Fruit fly (Drosophila melanogaster) whole organism, pupa: ENCODE measurements around the gene CRIF.

ENCODE experiments used
- CG10348 ChIP-seq: fragments of 200-800 bp; sonication (Bioruptor generic); IDR thresholded peaks from 2 replicates; pipeline ENCODE4 v1.3.6; 2022; ENCODE audit warnings: missing biosample characterization, missing genetic modification characterization
- CG12605 ChIP-seq: fragments of 200-800 bp; sonication (Bioruptor generic); IDR thresholded peaks from 2 replicates; pipeline ENCODE4 v1.3.6; 2022; ENCODE audit warnings: missing biosample characterization, missing genetic modification characterization
- CG14655 ChIP-seq: fragments of 200-800 bp; sonication (Bioruptor generic); optimal IDR thresholded peaks from 3 replicates; lab custom pipeline; 2017; ENCODE audit warnings: mild to moderate bottlenecking, missing biosample characterization, missing genetic modification reagents, missing genetic modification characterization
- CG15710 ChIP-seq: fragments of 200-800 bp; sonication (Bioruptor generic); optimal IDR thresholded peaks from 2 replicates; lab custom pipeline; 2018; ENCODE audit warnings: missing biosample characterization, mild to moderate bottlenecking, missing genetic modification characterization, moderate library complexity
- CG17806 ChIP-seq: fragments of 200-800 bp; sonication (Bioruptor generic); optimal IDR thresholded peaks from 2 replicates; lab custom pipeline; 2018; ENCODE audit warnings: missing biosample characterization, mild to moderate bottlenecking, missing genetic modification characterization, moderate library complexity
- CG32121 ChIP-seq: fragments of 200-800 bp; sonication (Bioruptor generic); IDR thresholded peaks from 2 replicates; pipeline ENCODE4 v1.3.6; 2022; ENCODE audit warnings: missing biosample characterization, missing genetic modification characterization
- CG34367 ChIP-seq: fragments of 200-800 bp; sonication (Bioruptor generic); optimal IDR thresholded peaks from 2 replicates; lab custom pipeline; 2018; ENCODE audit warnings: missing biosample characterization, mild to moderate bottlenecking, missing genetic modification characterization
- CG4496 ChIP-seq: fragments of 200-800 bp; sonication (Bioruptor generic); IDR thresholded peaks from 3 replicates; pipeline ENCODE4 v1.3.6; 2022; ENCODE audit warnings: missing biosample characterization, missing genetic modification characterization
- CG8159 ChIP-seq: fragments of 200-800 bp; sonication (Bioruptor generic); optimal IDR thresholded peaks from 3 replicates; lab custom pipeline; 2018; ENCODE audit warnings: missing biosample characterization, mild to moderate bottlenecking, missing genetic modification characterization, moderate library complexity
- CG8301 ChIP-seq: fragments of 200-800 bp; sonication (Bioruptor generic); optimal IDR thresholded peaks from 2 replicates; lab custom pipeline; 2018; ENCODE audit warnings: missing biosample characterization, mild to moderate bottlenecking, missing genetic modification characterization
- CG9948 ChIP-seq: fragments of 200-800 bp; sonication (Bioruptor generic); optimal IDR thresholded peaks from 2 replicates; lab custom pipeline; 2018; ENCODE audit warnings: missing biosample characterization, mild to moderate bottlenecking, missing genetic modification characterization, moderate library complexity
- D1 ChIP-seq: fragments of 200-800 bp; sonication (Bioruptor generic); optimal IDR thresholded peaks from 2 replicates; lab custom pipeline; 2018; ENCODE audit warnings: missing biosample characterization, mild to moderate bottlenecking, missing genetic modification characterization, moderate library complexity
- EcR ChIP-seq: fragments of 200-800 bp; sonication (Bioruptor generic); optimal IDR thresholded peaks from 3 replicates; lab custom pipeline; 2019; ENCODE audit warnings: missing biosample characterization, missing genetic modification characterization, mild to moderate bottlenecking, moderate library complexity, missing genetic modification reagents
- Ets98B ChIP-seq: fragments of 200-800 bp; sonication (Bioruptor generic); IDR thresholded peaks from 2 replicates; pipeline ENCODE4 v1.3.6; 2022; ENCODE audit warnings: missing biosample characterization, missing genetic modification characterization
- Pif1A ChIP-seq: fragments of 200-800 bp; sonication (Bioruptor generic); optimal IDR thresholded peaks from 3 replicates; lab custom pipeline; 2016; ENCODE audit warnings: missing biosample characterization, missing genetic modification characterization
- Pif1B ChIP-seq: fragments of 200-800 bp; sonication (Bioruptor generic); optimal IDR thresholded peaks from 3 replicates; lab custom pipeline; 2016; ENCODE audit warnings: missing biosample characterization, missing genetic modification characterization
- Snoo ChIP-seq: fragments of 200-800 bp; sonication (Bioruptor generic); optimal IDR thresholded peaks from 3 replicates; lab custom pipeline; 2017; ENCODE audit warnings: missing biosample characterization, mild to moderate bottlenecking, missing genetic modification characterization, inconsistent platforms
- fd96Ca ChIP-seq: fragments of 200-800 bp; sonication (Bioruptor generic); IDR thresholded peaks from 3 replicates; pipeline ENCODE4 v1.3.6; 2022; ENCODE audit warnings: missing biosample characterization, missing genetic modification characterization
- gl ChIP-seq: fragments of 200-800 bp; sonication (Bioruptor generic); optimal IDR thresholded peaks from 2 replicates; lab custom pipeline; 2018; ENCODE audit warnings: missing biosample characterization, mild to moderate bottlenecking, missing genetic modification characterization
- rn ChIP-seq: fragments of 200-800 bp; sonication (Bioruptor generic); IDR thresholded peaks from 2 replicates; pipeline ENCODE4 v1.3.6; 2022; ENCODE audit warnings: missing biosample characterization, missing genetic modification characterization

The CRIF gene

dm6 chr3L:21542059-21542458 is 26.6 kb downstream of the CRIF start, which contains the start of gene CG33290:
CG33290 (plus strand) TSS chr3L:21542359.
- TF ChIP-seq fd96Ca (GFP tag; lab: Robert Waterston, UW) (no peak), D1 (tag; lab: Kevin White, UChicago) (no peak)

dm6 chr3L:21539245-21540196 is 29.2 kb downstream of the CRIF start, which contains the start of the genes COX8 and VhaM9.7-b:
COX8 (minus strand) TSS chr3L:21539447.
VhaM9.7-b (plus strand) TSS chr3L:21539862.
- TF ChIP-seq CG17806 = peak; percentile 14
- TF ChIP-seq CG32121 (GFP tag; lab: Robert Waterston, UW) = peak; percentile 11; the same call in 1 of the 2 replicates
- TF ChIP-seq CG10348 (GFP tag; lab: Robert Waterston, UW) = no peak
- TF ChIP-seq CG34367 (tag; lab: Kevin White, UChicago) = no peak
- TF ChIP-seq rn (GFP tag; lab: Robert Waterston, UW) = no peak
- no peak for TF ChIP-seq CG12605
- no peak for TF ChIP-seq EcR (GFP tag; lab: Kevin White, UChicago)
- TF ChIP-seq gl (tag; lab: Kevin White, UChicago) = no peak
- TF ChIP-seq Snoo (tag; lab: Kevin White, UChicago) = peak; percentile 39
- no peak for TF ChIP-seq D1 (tag; lab: Kevin White, UChicago)
- TF ChIP-seq CG9948 = no peak
- TF ChIP-seq Pif1A (GFP tag; lab: Kevin White, UChicago) = no peak
- no peak for TF ChIP-seq CG8159 (tag; lab: Kevin White, UChicago)
- no peak for TF ChIP-seq Pif1B (GFP tag; lab: Kevin White, UChicago)

- TF ChIP-seq CG17806 = no peak
- TF ChIP-seq CG12605 = no peak
- no peak for TF ChIP-seq rn (GFP tag; lab: Robert Waterston, UW)
- TF ChIP-seq CG10348 (GFP tag; lab: Robert Waterston, UW) = no peak
- TF ChIP-seq D1 (tag; lab: Kevin White, UChicago) = no peak
Observed at dm6 chr3L:21538893-21539244, 29.8 kb downstream of the CRIF start.

dm6 chr3L:21536857-21537256 is 31.8 kb downstream of the CRIF start, which contains the start of gene Rpn10:
Rpn10 (plus strand) TSS chr3L:21537000.
- TF ChIP-seq CG34367 (tag; lab: Kevin White, UChicago) (no peak), D1 (tag; lab: Kevin White, UChicago) (peak; percentile 27), Snoo (tag; lab: Kevin White, UChicago) (peak; percentile 6), CG12605 (no peak), EcR (GFP tag; lab: Kevin White, UChicago) (peak; percentile 63)

dm6 chr3L:21534360-21534759 is 34.3 kb downstream of the CRIF start, which contains the start of gene ppk5:
ppk5 (plus strand) TSS chr3L:21534660.
- no peak for TF ChIP-seq CG15710 (tag; lab: Kevin White, UChicago)
- no peak for TF ChIP-seq Pif1A (GFP tag; lab: Kevin White, UChicago)
- no peak for TF ChIP-seq Snoo (tag; lab: Kevin White, UChicago)
- TF ChIP-seq EcR (GFP tag; lab: Kevin White, UChicago) = no peak
- TF ChIP-seq CG4496 (GFP tag; lab: Robert Waterston, UW) = no peak
- TF ChIP-seq Pif1B (GFP tag; lab: Kevin White, UChicago) = no peak
- no peak for TF ChIP-seq CG8301 (tag; lab: Kevin White, UChicago)
- TF ChIP-seq Ets98B (GFP tag; lab: Robert Waterston, UW) = no peak
- TF ChIP-seq D1 (tag; lab: Kevin White, UChicago) = no peak
- TF ChIP-seq CG17806 = no peak
- TF ChIP-seq fd96Ca (GFP tag; lab: Robert Waterston, UW) = no peak

- TF ChIP-seq Ets98B (GFP tag; lab: Robert Waterston, UW) = no peak
- TF ChIP-seq CG15710 (tag; lab: Kevin White, UChicago) = no peak
- no peak for TF ChIP-seq CG8301 (tag; lab: Kevin White, UChicago)
- no peak for TF ChIP-seq EcR (GFP tag; lab: Kevin White, UChicago)
- TF ChIP-seq CG8159 (tag; lab: Kevin White, UChicago) = no peak
- TF ChIP-seq rn (GFP tag; lab: Robert Waterston, UW) = no peak
- TF ChIP-seq CG9948 = no peak
- TF ChIP-seq CG32121 (GFP tag; lab: Robert Waterston, UW) = no peak
- TF ChIP-seq CG12605 = no peak
- no peak for TF ChIP-seq gl (tag; lab: Kevin White, UChicago)
Observed at dm6 chr3L:21533270-21533948, 35.3 kb downstream of the CRIF start, which contains the start of gene Mkrn1. Mkrn1 (minus strand) TSS chr3L:21533713.

- TF ChIP-seq Pif1B (GFP tag; lab: Kevin White, UChicago) (no peak), CG8159 (tag; lab: Kevin White, UChicago) (no peak), Pif1A (GFP tag; lab: Kevin White, UChicago) (no peak), CG17806 (no peak), CG14655 (GFP tag; lab: Kevin White, UChicago) (no peak), CG12605 (no peak), fd96Ca (GFP tag; lab: Robert Waterston, UW) (no peak), CG10348 (GFP tag; lab: Robert Waterston, UW) (no peak), CG4496 (GFP tag; lab: Robert Waterston, UW) (no peak), gl (tag; lab: Kevin White, UChicago) (no peak)
- TF ChIP-seq, all 21 proteins: peak for 0
Observed at dm6 chr3L:21529108-21529507, 39.6 kb downstream of the CRIF start, which contains the start of gene Arv1. Arv1 (minus strand) TSS chr3L:21529333.
